Fruit fly (Drosophila melanogaster): Measurements from ENCODE around the gene drl.

Gene drl

dm6 chr2L:19190195-19190594 is at the start of gene drl:
drl (plus strand) TSS chr2L:19190342.
- TF ChIP-seq Hr83 (GFP tag; optimal IDR thresholded peaks at IDR 0.05; ENCODE audit: poor library complexity, severe bottlenecking) (peak; percentile 30), Vsx2 (GFP tag; optimal IDR thresholded peaks at IDR 0.05; ENCODE audit: partially characterized antibody) (no peak), Abd-B (GFP tag; optimal IDR thresholded peaks at IDR 0.05) (no peak), Dfd (GFP tag; optimal IDR thresholded peaks at IDR 0.05) (no peak), h (GFP tag; optimal IDR thresholded peaks at IDR 0.05) (no peak), Hnf4 (GFP tag; optimal IDR thresholded peaks at IDR 0.05) (no peak), Dif (GFP tag; optimal IDR thresholded peaks at IDR 0.05; ENCODE audit: partially characterized antibody) (peak; percentile 59), woc (GFP tag; optimal IDR thresholded peaks at IDR 0.05) (no peak), Rel (GFP tag; optimal IDR thresholded peaks at IDR 0.05) (no peak), Rel (tag; optimal IDR thresholded peaks at IDR 0.05) (no peak), HLH106 (tag; optimal IDR thresholded peaks at IDR 0.05) (no peak), br (GFP tag; optimal IDR thresholded peaks at IDR 0.05) (no peak), fru (GFP tag; optimal IDR thresholded peaks at IDR 0.05) (no peak), lola (GFP tag; optimal IDR thresholded peaks at IDR 0.05) (no peak), usp (GFP tag; optimal IDR thresholded peaks at IDR 0.05) (no peak), CG32264 (GFP tag; optimal IDR thresholded peaks at IDR 0.05) (no peak), tai (GFP tag; optimal IDR thresholded peaks at IDR 0.05) (no peak), pan (optimal IDR thresholded peaks at IDR 0.05) (no peak), jim (GFP tag; optimal IDR thresholded peaks at IDR 0.05) (no peak), foxo (GFP tag; optimal IDR thresholded peaks at IDR 0.05) (no peak), dl (GFP tag; optimal IDR thresholded peaks at IDR 0.05; ENCODE audit: insufficient read depth in 1 of 2, partially characterized antibody in 2 of 2) (peak in 1 of 2 experiments; percentile 30), psq (GFP tag; optimal IDR thresholded peaks at IDR 0.05) (no peak), Myc (optimal IDR thresholded peaks at IDR 0.05) (no peak), Sp1 (GFP tag; optimal IDR thresholded peaks at IDR 0.05) (no peak), rgr (GFP tag; optimal IDR thresholded peaks at IDR 0.05) (peak; percentile 24)

DNA sequence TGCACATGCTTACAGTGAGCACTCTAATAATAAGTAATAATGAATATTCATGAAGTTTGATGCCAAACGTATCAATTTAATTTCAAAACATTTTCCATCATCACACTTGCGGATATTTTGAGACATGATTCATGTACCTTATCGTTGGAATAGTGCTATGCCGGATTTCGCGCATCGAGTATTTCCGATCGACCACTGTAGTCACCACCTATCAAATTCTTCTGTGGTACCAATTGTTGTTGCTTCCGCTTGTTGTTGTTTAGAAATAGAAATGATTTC is 49.2 kb upstream of the drl start:
- TF ChIP-seq Dfd (GFP tag; optimal IDR thresholded peaks at IDR 0.05) = no peak
- peak; percentile 0 for TF ChIP-seq dmrt93B (GFP tag; optimal IDR thresholded peaks at IDR 0.05)
- TF ChIP-seq HLH106 (tag; optimal IDR thresholded peaks at IDR 0.05) = peak; percentile 39
- TF ChIP-seq h (GFP tag; optimal IDR thresholded peaks at IDR 0.05) = peak; percentile 61
- peak; percentile 36 for TF ChIP-seq br (GFP tag; optimal IDR thresholded peaks at IDR 0.05)
- TF ChIP-seq Abd-B (GFP tag; optimal IDR thresholded peaks at IDR 0.05) = no peak
- TF ChIP-seq sv (GFP tag; optimal IDR thresholded peaks at IDR 0.05) = peak; percentile 48
- no peak for TF ChIP-seq dl (GFP tag; optimal IDR thresholded peaks at IDR 0.05; ENCODE audit: insufficient read depth in 1 of 2, partially characterized antibody in 2 of 2)
- no peak for TF ChIP-seq Vsx2 (GFP tag; optimal IDR thresholded peaks at IDR 0.05; ENCODE audit: partially characterized antibody)
- TF ChIP-seq woc (GFP tag; optimal IDR thresholded peaks at IDR 0.05) = no peak
- TF ChIP-seq Hr83 (GFP tag; optimal IDR thresholded peaks at IDR 0.05; ENCODE audit: poor library complexity, severe bottlenecking) = no peak
- peak; percentile 47 for TF ChIP-seq ey (GFP tag; optimal IDR thresholded peaks at IDR 0.05)
- no peak for TF ChIP-seq Mio (GFP tag; optimal IDR thresholded peaks at IDR 0.05)
- TF ChIP-seq fru (GFP tag; optimal IDR thresholded peaks at IDR 0.05) = peak; percentile 24
- TF ChIP-seq OdsH (GFP tag; optimal IDR thresholded peaks at IDR 0.05) = peak; percentile 15

DNA sequence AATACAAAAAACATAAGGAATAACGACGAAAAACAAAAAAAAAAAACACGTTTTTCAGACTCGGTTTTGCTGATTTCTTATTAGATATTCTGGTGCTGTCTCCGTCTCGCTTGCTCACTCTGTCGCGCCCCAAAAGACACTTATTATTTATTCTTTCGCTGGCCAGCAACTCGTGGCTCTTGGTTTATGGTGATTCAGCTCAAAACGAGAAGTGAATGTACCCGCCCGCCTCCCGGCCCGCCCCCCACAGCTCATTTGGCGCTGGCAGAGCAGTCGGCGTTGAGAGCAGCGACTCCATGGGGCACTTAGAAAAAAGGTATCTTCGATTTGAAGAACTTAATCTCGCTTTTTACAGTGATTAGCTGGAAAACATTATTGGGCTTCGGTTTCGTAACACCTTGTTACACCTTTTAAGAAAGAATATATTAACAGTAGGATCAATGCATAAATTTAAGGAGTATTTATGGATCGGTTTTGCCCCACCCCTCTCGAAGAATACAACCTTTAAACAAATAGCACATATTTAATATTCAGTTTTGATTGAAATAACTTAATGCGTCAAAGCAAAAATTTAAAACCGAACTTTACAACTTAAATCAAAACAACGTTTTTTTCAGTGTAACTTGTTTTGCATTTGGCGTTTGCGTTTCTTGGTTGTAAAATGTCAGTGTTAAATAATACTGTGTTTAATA is 48.6 kb upstream of the drl start:
- TF ChIP-seq Myc (optimal IDR thresholded peaks at IDR 0.05) (no peak), CG32264 (GFP tag; optimal IDR thresholded peaks at IDR 0.05) (peak; percentile 58), dmrt93B (GFP tag; optimal IDR thresholded peaks at IDR 0.05) (peak; percentile 81), N (GFP tag; optimal IDR thresholded peaks at IDR 0.05) (no peak), sv (GFP tag; optimal IDR thresholded peaks at IDR 0.05) (peak; percentile 63), dl (GFP tag; optimal IDR thresholded peaks at IDR 0.05; ENCODE audit: insufficient read depth in 1 of 2, partially characterized antibody in 2 of 2) (no peak), ey (GFP tag; optimal IDR thresholded peaks at IDR 0.05) (peak; percentile 91), lola (GFP tag; optimal IDR thresholded peaks at IDR 0.05) (no peak), Mio (GFP tag; optimal IDR thresholded peaks at IDR 0.05) (no peak), pan (optimal IDR thresholded peaks at IDR 0.05) (no peak), foxo (GFP tag; optimal IDR thresholded peaks at IDR 0.05) (peak; percentile 21 to 90), Rel (GFP tag; optimal IDR thresholded peaks at IDR 0.05) (peak; percentile 56), Rel (tag; optimal IDR thresholded peaks at IDR 0.05) (peak; percentile 26), Vsx2 (GFP tag; optimal IDR thresholded peaks at IDR 0.05; ENCODE audit: partially characterized antibody) (no peak), woc (GFP tag; optimal IDR thresholded peaks at IDR 0.05) (peak; percentile 77), Abd-B (GFP tag; optimal IDR thresholded peaks at IDR 0.05) (no peak), GATAd (GFP tag; optimal IDR thresholded peaks at IDR 0.05) (no peak), CrebA (GFP tag; optimal IDR thresholded peaks at IDR 0.05; ENCODE audit: borderline replicate concordance) (peak; percentile 8), Hnf4 (GFP tag; optimal IDR thresholded peaks at IDR 0.05) (peak; percentile 74), Hr78 (GFP tag; optimal IDR thresholded peaks at IDR 0.05) (no peak), usp (GFP tag; optimal IDR thresholded peaks at IDR 0.05) (no peak), fru (GFP tag; optimal IDR thresholded peaks at IDR 0.05) (peak; percentile 87), Hr83 (GFP tag; optimal IDR thresholded peaks at IDR 0.05; ENCODE audit: poor library complexity, severe bottlenecking) (no peak), dsf (GFP tag; optimal IDR thresholded peaks at IDR 0.05; ENCODE audit: borderline replicate concordance) (peak; percentile 65), br (GFP tag; optimal IDR thresholded peaks at IDR 0.05) (peak; percentile 89), sage (GFP tag; optimal IDR thresholded peaks at IDR 0.05) (peak; percentile 77), Dif (GFP tag; optimal IDR thresholded peaks at IDR 0.05; ENCODE audit: partially characterized antibody) (peak; percentile 10), Sp1 (GFP tag; optimal IDR thresholded peaks at IDR 0.05) (peak; percentile 93), rgr (GFP tag; optimal IDR thresholded peaks at IDR 0.05) (peak; percentile 87), OdsH (GFP tag; optimal IDR thresholded peaks at IDR 0.05) (peak; percentile 88), brk (GFP tag; optimal IDR thresholded peaks at IDR 0.05) (peak; percentile 58), tai (GFP tag; optimal IDR thresholded peaks at IDR 0.05) (peak; percentile 63), CG9705 (GFP tag; optimal IDR thresholded peaks at IDR 0.05) (peak; percentile 81), Dfd (GFP tag; optimal IDR thresholded peaks at IDR 0.05) (peak; percentile 95), h (GFP tag; optimal IDR thresholded peaks at IDR 0.05) (peak; percentile 91), Jra (GFP tag; optimal IDR thresholded peaks at IDR 0.05) (peak; percentile 16), HLH106 (tag; optimal IDR thresholded peaks at IDR 0.05) (peak; percentile 91), psq (GFP tag; optimal IDR thresholded peaks at IDR 0.05) (peak; percentile 79), jim (GFP tag; optimal IDR thresholded peaks at IDR 0.05) (no peak)
